Worm (Caenorhabditis elegans): Measurements from ENCODE around the gene F43D2.3.
A peak's percentile ranks its signal among the peaks of the same experiment; 100 is the strongest.

DNA sequence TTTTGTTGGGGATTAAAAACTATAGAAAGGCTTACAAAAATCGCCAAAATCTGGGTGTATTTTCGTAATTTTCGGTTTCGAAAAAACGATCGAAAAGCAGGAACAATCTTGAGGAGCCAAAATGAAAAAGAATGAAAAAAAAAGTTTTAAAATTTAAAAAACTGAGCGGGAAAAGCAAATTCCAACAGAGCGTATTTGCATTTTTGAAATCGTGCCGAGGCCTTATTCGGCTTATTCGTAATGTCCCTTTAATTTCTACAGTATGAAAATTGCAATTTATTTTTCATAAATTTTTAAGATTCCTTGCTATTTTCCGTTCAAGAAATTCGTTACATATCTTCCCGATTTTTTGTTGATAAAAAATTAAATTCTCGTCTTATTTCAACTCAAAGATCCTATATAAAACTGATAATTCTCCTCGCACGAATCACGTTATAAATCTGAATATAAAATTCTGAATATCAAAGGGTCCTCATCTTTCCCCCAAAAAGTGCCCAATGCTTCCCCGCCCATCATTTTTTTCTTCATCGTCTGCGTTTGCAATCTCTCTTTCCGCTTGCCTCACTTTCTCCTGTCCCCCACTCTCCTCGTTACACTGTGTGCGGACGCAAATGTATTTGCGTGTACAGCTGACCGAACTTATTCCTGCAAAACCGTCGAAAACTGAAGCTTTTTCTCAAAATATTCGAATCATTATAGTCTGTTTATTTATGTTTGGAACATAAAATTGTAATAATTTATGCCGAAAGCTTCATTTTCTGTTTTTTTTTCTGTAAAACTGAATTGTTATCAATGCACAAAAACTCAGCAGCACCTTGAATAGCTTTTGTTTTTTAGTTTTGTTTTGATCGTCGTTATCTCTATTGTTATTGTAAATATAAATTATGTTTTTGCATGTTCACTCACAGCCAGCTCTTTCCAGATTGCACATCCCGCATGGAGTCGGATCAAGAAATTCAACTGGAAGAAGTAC, 14.4 kb downstream of the F43D2.3 start, which contains the start of the genes rfc-1 and pmp-3:
- TF ChIP-seq nhr-90 (tag; optimal IDR thresholded peaks at IDR 0.05; ENCODE audit: poor library complexity) (no peak), skn-1 (tag; optimal IDR thresholded peaks at IDR 0.05) (peak; percentile 22), C16A3.4 (tag; optimal IDR thresholded peaks at IDR 0.05) (no peak), mdl-1 (tag; optimal IDR thresholded peaks at IDR 0.05) (no peak), ama-1 (optimal IDR thresholded peaks at IDR 0.05) (no peak), unc-98 (GFP tag; IDR thresholded peaks at IDR 0.05) (no peak), snu-23 (GFP tag; optimal IDR thresholded peaks at IDR 0.05) (peak; percentile 36), lin-15B (tag; optimal IDR thresholded peaks at IDR 0.05) (peak; percentile 29), elt-2 (tag; optimal IDR thresholded peaks at IDR 0.05) (no peak), hlh-4 (tag; optimal IDR thresholded peaks at IDR 0.05) (no peak), ztf-11 (tag; optimal IDR thresholded peaks at IDR 0.05) (no peak)
